Fruit fly (Drosophila melanogaster) whole organism, pupa: ENCODE data around the gene CG14610.

ENCODE experiments used
- CG10348 ChIP-seq: fragments of 200-800 bp; sonication (Bioruptor generic); IDR thresholded peaks from 2 replicates; pipeline ENCODE4 v1.3.6; 2022; ENCODE audit warnings: missing biosample characterization, missing genetic modification characterization
- CG12605 ChIP-seq: fragments of 200-800 bp; sonication (Bioruptor generic); IDR thresholded peaks from 2 replicates; pipeline ENCODE4 v1.3.6; 2022; ENCODE audit warnings: missing biosample characterization, missing genetic modification characterization
- CG13204 ChIP-seq: fragments of 200-800 bp; sonication (Bioruptor generic); optimal IDR thresholded peaks from 2 replicates; lab custom pipeline; 2018; ENCODE audit warnings: missing biosample characterization, mild to moderate bottlenecking, missing genetic modification characterization, moderate library complexity
- CG14655 ChIP-seq: fragments of 200-800 bp; sonication (Bioruptor generic); optimal IDR thresholded peaks from 3 replicates; lab custom pipeline; 2017; ENCODE audit warnings: mild to moderate bottlenecking, missing biosample characterization, missing genetic modification reagents, missing genetic modification characterization
- CG15710 ChIP-seq: fragments of 200-800 bp; sonication (Bioruptor generic); optimal IDR thresholded peaks from 2 replicates; lab custom pipeline; 2018; ENCODE audit warnings: missing biosample characterization, mild to moderate bottlenecking, missing genetic modification characterization, moderate library complexity
- CG17806 ChIP-seq: fragments of 200-800 bp; sonication (Bioruptor generic); optimal IDR thresholded peaks from 2 replicates; lab custom pipeline; 2018; ENCODE audit warnings: missing biosample characterization, mild to moderate bottlenecking, missing genetic modification characterization, moderate library complexity
- CG32121 ChIP-seq: fragments of 200-800 bp; sonication (Bioruptor generic); IDR thresholded peaks from 2 replicates; pipeline ENCODE4 v1.3.6; 2022; ENCODE audit warnings: missing biosample characterization, missing genetic modification characterization
- CG34367 ChIP-seq: fragments of 200-800 bp; sonication (Bioruptor generic); optimal IDR thresholded peaks from 2 replicates; lab custom pipeline; 2018; ENCODE audit warnings: missing biosample characterization, mild to moderate bottlenecking, missing genetic modification characterization
- CG4496 ChIP-seq: fragments of 200-800 bp; sonication (Bioruptor generic); IDR thresholded peaks from 3 replicates; pipeline ENCODE4 v1.3.6; 2022; ENCODE audit warnings: missing biosample characterization, missing genetic modification characterization
- CG8159 ChIP-seq: fragments of 200-800 bp; sonication (Bioruptor generic); optimal IDR thresholded peaks from 3 replicates; lab custom pipeline; 2018; ENCODE audit warnings: missing biosample characterization, mild to moderate bottlenecking, missing genetic modification characterization, moderate library complexity
- CG8301 ChIP-seq: fragments of 200-800 bp; sonication (Bioruptor generic); optimal IDR thresholded peaks from 2 replicates; lab custom pipeline; 2018; ENCODE audit warnings: missing biosample characterization, mild to moderate bottlenecking, missing genetic modification characterization
- CG9948 ChIP-seq: fragments of 200-800 bp; sonication (Bioruptor generic); optimal IDR thresholded peaks from 2 replicates; lab custom pipeline; 2018; ENCODE audit warnings: missing biosample characterization, mild to moderate bottlenecking, missing genetic modification characterization, moderate library complexity
- D1 ChIP-seq: fragments of 200-800 bp; sonication (Bioruptor generic); optimal IDR thresholded peaks from 2 replicates; lab custom pipeline; 2018; ENCODE audit warnings: missing biosample characterization, mild to moderate bottlenecking, missing genetic modification characterization, moderate library complexity
- EcR ChIP-seq: fragments of 200-800 bp; sonication (Bioruptor generic); optimal IDR thresholded peaks from 3 replicates; lab custom pipeline; 2019; ENCODE audit warnings: missing biosample characterization, missing genetic modification characterization, mild to moderate bottlenecking, moderate library complexity, missing genetic modification reagents
- Ets98B ChIP-seq: fragments of 200-800 bp; sonication (Bioruptor generic); IDR thresholded peaks from 2 replicates; pipeline ENCODE4 v1.3.6; 2022; ENCODE audit warnings: missing biosample characterization, missing genetic modification characterization
- Pif1A ChIP-seq: fragments of 200-800 bp; sonication (Bioruptor generic); optimal IDR thresholded peaks from 3 replicates; lab custom pipeline; 2016; ENCODE audit warnings: missing biosample characterization, missing genetic modification characterization
- Pif1B ChIP-seq: fragments of 200-800 bp; sonication (Bioruptor generic); optimal IDR thresholded peaks from 3 replicates; lab custom pipeline; 2016; ENCODE audit warnings: missing biosample characterization, missing genetic modification characterization
- Snoo ChIP-seq: fragments of 200-800 bp; sonication (Bioruptor generic); optimal IDR thresholded peaks from 3 replicates; lab custom pipeline; 2017; ENCODE audit warnings: missing biosample characterization, mild to moderate bottlenecking, missing genetic modification characterization, inconsistent platforms
- fd96Ca ChIP-seq: fragments of 200-800 bp; sonication (Bioruptor generic); IDR thresholded peaks from 3 replicates; pipeline ENCODE4 v1.3.6; 2022; ENCODE audit warnings: missing biosample characterization, missing genetic modification characterization
- gl ChIP-seq: fragments of 200-800 bp; sonication (Bioruptor generic); optimal IDR thresholded peaks from 2 replicates; lab custom pipeline; 2018; ENCODE audit warnings: missing biosample characterization, mild to moderate bottlenecking, missing genetic modification characterization
- rn ChIP-seq: fragments of 200-800 bp; sonication (Bioruptor generic); IDR thresholded peaks from 2 replicates; pipeline ENCODE4 v1.3.6; 2022; ENCODE audit warnings: missing biosample characterization, missing genetic modification characterization

The CG14610 gene

DNA sequence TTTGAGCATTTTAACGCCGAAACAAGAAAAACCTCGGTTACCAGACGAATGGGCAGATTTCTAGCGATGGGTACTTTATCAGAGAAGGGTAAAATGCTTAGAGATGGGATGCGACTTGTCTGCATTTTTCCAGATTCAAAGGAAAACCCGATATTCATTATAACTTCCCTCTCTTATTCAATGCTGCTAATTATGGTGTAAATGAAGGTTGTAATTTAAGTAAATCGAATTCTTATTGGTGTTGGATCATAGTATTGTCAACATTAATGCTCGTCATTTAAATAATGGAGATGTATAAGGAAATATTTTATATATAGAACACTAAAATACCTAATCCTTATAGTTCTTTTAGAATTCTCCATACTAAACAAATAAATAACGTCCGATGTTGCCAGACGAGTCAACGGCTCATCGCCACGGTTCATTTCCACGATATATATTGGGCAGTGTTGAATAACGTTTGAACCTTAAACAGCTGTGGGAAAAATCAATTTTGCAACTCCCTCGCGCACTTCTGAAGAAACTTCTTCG lies 19.9 kb downstream of the CG14610 start, which contains the start of the genes Alh and CG10098:
TSS of gene Alh (minus strand) at position 77 of the 531 bp plus-strand sequence.
TSS of gene CG10098 (plus strand) at position 440 of the 531 bp plus-strand sequence.
- TF ChIP-seq CG17806 (tag; lab: Kevin White, UChicago), result peak; percentile 59
- peak; percentile 75 for TF ChIP-seq CG15710 (tag; lab: Kevin White, UChicago)
- TF ChIP-seq EcR, result no peak
- peak; percentile 64 for TF ChIP-seq rn (GFP tag; lab: Robert Waterston, UW)
- peak; percentile 66 for TF ChIP-seq CG9948 (tag; lab: Kevin White, UChicago)
- peak; percentile 45 for TF ChIP-seq Pif1B (GFP tag; lab: Kevin White, UChicago)
- TF ChIP-seq CG13204 (GFP tag; lab: Kevin White, UChicago), result no peak
- TF ChIP-seq Pif1A, result peak; percentile 83
- TF ChIP-seq CG8159 (tag; lab: Kevin White, UChicago), result peak; percentile 71
- TF ChIP-seq gl, result no peak
- TF ChIP-seq D1 (tag; lab: Kevin White, UChicago), result no peak
- TF ChIP-seq CG12605 (GFP tag; lab: Robert Waterston, UW), result 0 out of 2 replicates have a peak, but pooled peaks have one; percentile 10
- TF ChIP-seq Snoo, result peak; percentile 57
- no peak for TF ChIP-seq CG10348 (GFP tag; lab: Robert Waterston, UW)
- TF ChIP-seq CG32121 (GFP tag; lab: Robert Waterston, UW), result 0 out of 2 replicates have a peak, but pooled peaks have one; percentile 58
- peak; percentile 58 for TF ChIP-seq CG8301 (tag; lab: Kevin White, UChicago)
- TF ChIP-seq CG14655 (GFP tag; lab: Kevin White, UChicago), result peak; percentile 78
- peak; percentile 77 for TF ChIP-seq CG4496 (GFP tag; lab: Robert Waterston, UW)
- peak; percentile 49 for TF ChIP-seq CG34367
- no peak; the same call in 2 of the 3 replicates for TF ChIP-seq fd96Ca (GFP tag; lab: Robert Waterston, UW)
- TF ChIP-seq Ets98B, result peak; percentile 26; the same call in 1 of the 2 replicates
- TF ChIP-seq, all 21 proteins: peak for 15

dm6 chr3R:7123699-7124098 lies 20.4 kb downstream of the CG14610 start:
- peak; percentile 74 for TF ChIP-seq EcR
- TF ChIP-seq Pif1B (GFP tag; lab: Kevin White, UChicago), result no peak
- no peak for TF ChIP-seq CG9948 (tag; lab: Kevin White, UChicago)
- TF ChIP-seq CG8301 (tag; lab: Kevin White, UChicago), result no peak
- TF ChIP-seq, all 21 proteins: peak for 1

DNA sequence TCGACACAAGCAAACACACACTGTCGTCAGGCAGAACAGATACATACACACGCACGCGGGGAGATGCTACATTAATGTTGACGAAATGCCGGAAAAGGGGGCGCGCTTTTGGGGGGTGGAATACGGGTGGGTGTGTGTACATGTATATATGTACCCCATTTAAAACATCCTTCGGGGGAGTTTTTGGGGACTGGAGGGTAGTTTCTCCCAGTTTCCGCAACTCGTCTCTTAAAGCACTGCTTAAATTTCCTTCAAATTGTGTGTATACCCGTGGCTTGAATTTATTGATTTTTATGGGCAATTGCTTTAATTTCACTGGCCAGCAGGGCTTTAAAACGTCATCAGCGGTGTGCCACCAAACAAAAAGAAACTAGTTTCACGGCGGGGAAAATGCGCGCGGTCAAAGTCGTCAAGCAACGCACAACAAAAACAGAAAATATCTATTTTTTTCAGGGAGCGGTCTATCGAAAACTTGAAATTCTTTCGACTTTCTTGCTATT lies 21.0 kb downstream of the CG14610 start:
- TF ChIP-seq CG17806 (tag; lab: Kevin White, UChicago), result no peak
- no peak for TF ChIP-seq CG4496 (GFP tag; lab: Robert Waterston, UW)
- 0 out of 2 replicates have a peak, but pooled peaks have one; percentile 17 for TF ChIP-seq CG32121 (GFP tag; lab: Robert Waterston, UW)
- no peak for TF ChIP-seq CG13204 (GFP tag; lab: Kevin White, UChicago)
- no peak for TF ChIP-seq rn (GFP tag; lab: Robert Waterston, UW)

- no peak for TF ChIP-seq CG32121 (GFP tag; lab: Robert Waterston, UW)
- TF ChIP-seq CG9948 (tag; lab: Kevin White, UChicago), result no peak
- TF ChIP-seq EcR, result peak; percentile 94
- 0 out of 3 replicates have a peak, but pooled peaks have one; percentile 6 for TF ChIP-seq CG4496 (GFP tag; lab: Robert Waterston, UW)
- no peak for TF ChIP-seq Snoo
Observed at dm6 chr3R:7122172-7123072, 21.7 kb downstream of the CG14610 start.

DNA sequence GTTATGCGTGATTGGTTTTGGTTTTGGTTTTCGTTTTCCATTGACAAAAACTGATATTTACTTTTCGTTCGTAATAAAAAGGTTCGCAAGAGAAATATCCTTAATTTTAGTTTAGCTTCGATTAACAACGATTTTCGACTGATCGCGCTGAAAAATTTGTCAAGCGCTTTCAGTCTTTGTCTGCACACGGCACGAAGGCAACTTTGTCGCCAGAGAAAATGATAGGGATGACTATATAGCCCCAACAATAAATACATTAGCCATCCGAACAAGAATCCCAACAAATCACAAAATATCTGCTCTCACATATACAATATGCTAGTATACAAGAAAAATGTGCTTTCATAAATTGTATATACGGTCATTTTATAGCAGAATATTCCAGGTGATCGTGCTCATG lies 26.5 kb downstream of the CG14610 start, which contains the start of gene Mlp84B:
TSS of gene Mlp84B (minus strand) at position 143 of the 400 bp plus-strand sequence.
- no peak for TF ChIP-seq CG17806 (tag; lab: Kevin White, UChicago)
- TF ChIP-seq CG14655 (GFP tag; lab: Kevin White, UChicago), result no peak
- no peak for TF ChIP-seq CG12605 (GFP tag; lab: Robert Waterston, UW)
- TF ChIP-seq fd96Ca (GFP tag; lab: Robert Waterston, UW), result no peak
- no peak for TF ChIP-seq D1 (tag; lab: Kevin White, UChicago)
- TF ChIP-seq Pif1B (GFP tag; lab: Kevin White, UChicago), result no peak
- TF ChIP-seq Ets98B, result no peak
- no peak for TF ChIP-seq rn (GFP tag; lab: Robert Waterston, UW)
- no peak for TF ChIP-seq CG8301 (tag; lab: Kevin White, UChicago)
- TF ChIP-seq Snoo, result no peak
- TF ChIP-seq CG15710 (tag; lab: Kevin White, UChicago), result no peak
- TF ChIP-seq CG8159 (tag; lab: Kevin White, UChicago), result no peak
- TF ChIP-seq CG4496 (GFP tag; lab: Robert Waterston, UW), result no peak
- TF ChIP-seq CG10348 (GFP tag; lab: Robert Waterston, UW), result no peak
- no peak for TF ChIP-seq CG32121 (GFP tag; lab: Robert Waterston, UW)
- TF ChIP-seq EcR, result no peak
- no peak for TF ChIP-seq CG34367
- no peak for TF ChIP-seq CG9948 (tag; lab: Kevin White, UChicago)
- no peak for TF ChIP-seq Pif1A
- no peak for TF ChIP-seq gl
- TF ChIP-seq, all 21 proteins: peak for 0
